Worm (Caenorhabditis elegans) whole organism, young adult: ENCODE results near the gene gtf-2E1.
A peak's percentile ranks its signal among the peaks of the same experiment; 100 is the strongest.

ENCODE experiments used
- B0019.2 ChIP-seq: fragments of 200-800 bp; sonication (Bioruptor generic); conservative IDR thresholded peaks from 2 replicates; pipeline ENCODE4 v1.3.6; 2022; ENCODE audit warnings: missing genetic modification reagents, missing genetic modification characterization, missing compliant biosample characterization
- F23B12.7 ChIP-seq: sonication (generic microtip); optimal IDR thresholded peaks from 2 replicates; lab custom pipeline; 2017; ENCODE audit warnings: missing genetic modification characterization, mild to moderate bottlenecking, missing compliant biosample characterization, antibody characterized with exemption, moderate library complexity; ENCODE audit not compliant: insufficient read depth
- K11D2.4 ChIP-seq: fragments of 200-800 bp; sonication (Bioruptor generic); IDR thresholded peaks from 2 replicates; pipeline ENCODE4 v1.3.6; 2022; ENCODE audit warnings: missing genetic modification reagents, missing genetic modification characterization, missing compliant biosample characterization
- K12H6.12 ChIP-seq: fragments of 200-800 bp; sonication (Bioruptor generic); optimal IDR thresholded peaks from 2 replicates; lab custom pipeline; 2018; ENCODE audit warnings: mild to moderate bottlenecking, missing genetic modification characterization, missing compliant biosample characterization
- ama-1 ChIP-seq, 3 experiments: fragments of 150-350 bp in 1 of 3; sonication (generic microtip) in 2 of 3; optimal IDR thresholded peaks; 2 replicates each; lab custom pipeline; 2014 to 2018; ENCODE audit warnings: missing biosample characterization in 2 of 3, missing genetic modification characterization in 2 of 3, missing genetic modification reagents in 2 of 3
- attf-3 ChIP-seq: fragments of 200-800 bp; sonication (Bioruptor generic); conservative IDR thresholded peaks from 2 replicates; pipeline ENCODE4 v1.3.6; 2022; ENCODE audit warnings: missing genetic modification reagents, missing genetic modification characterization, missing compliant biosample characterization
- lag-1 ChIP-seq: fragments of 200-800 bp; sonication (Bioruptor generic); IDR thresholded peaks from 2 replicates; pipeline ENCODE4 v1.3.6; 2022; ENCODE audit warnings: missing genetic modification reagents, missing genetic modification characterization, missing compliant biosample characterization
- madf-10 ChIP-seq: sonication (generic microtip); optimal IDR thresholded peaks from 2 replicates; lab custom pipeline; 2016; ENCODE audit warnings: mild to moderate bottlenecking, missing genetic modification characterization, missing compliant biosample characterization
- mel-28 ChIP-seq: sonication (generic microtip); optimal IDR thresholded peaks from 2 replicates; lab custom pipeline; 2016; ENCODE audit warnings: borderline replicate concordance, mild to moderate bottlenecking, missing genetic modification characterization, missing compliant biosample characterization
- mxl-1 ChIP-seq: sonication (generic microtip); optimal IDR thresholded peaks from 2 replicates; lab custom pipeline; 2016; ENCODE audit warnings: missing genetic modification characterization, missing compliant biosample characterization
- nfya-1 ChIP-seq: sonication (generic microtip); optimal IDR thresholded peaks from 2 replicates; lab custom pipeline; 2017; ENCODE audit warnings: antibody characterized with exemption, missing compliant biosample characterization, missing genetic modification characterization, borderline replicate concordance; ENCODE audit not compliant: insufficient read depth
- nhr-90 ChIP-seq: sonication (generic microtip); optimal IDR thresholded peaks from 2 replicates; lab custom pipeline; 2016; ENCODE audit warnings: missing genotype, mild to moderate bottlenecking, missing genetic modification characterization, missing compliant biosample characterization
- snpc-4 ChIP-seq, 5 experiments: fragments of 150-350 bp in 1 of 5; sonication (generic microtip) in 4 of 5; optimal IDR thresholded peaks; 2 replicates each; lab custom pipeline; 2014 to 2018; ENCODE audit warnings: missing genetic modification characterization in 5 of 5, missing biosample characterization in 3 of 5, antibody characterized with exemption in 2 of 5, mild to moderate bottlenecking in 2 of 5, missing compliant biosample characterization in 2 of 5, missing genotype in 2 of 5, moderate library complexity in 2 of 5, missing genetic modification reagents in 1 of 5

- TF ChIP-seq F23B12.7: no peak
- TF ChIP-seq attf-3 (GFP tag; lab: Robert Waterston, UW): no peak
- no peak for TF ChIP-seq ama-1 (optimal IDR thresholded peaks at IDR 0.05; lab: Kevin White, UChicago)
- TF ChIP-seq ama-1 (GFP tag; optimal IDR thresholded peaks at IDR 0.05; lab: Kevin White, UChicago): no peak
- no peak for TF ChIP-seq K12H6.12 (tag; lab: Kevin White, UChicago)
- TF ChIP-seq lag-1 (GFP tag; lab: Robert Waterston, UW): no peak
- TF ChIP-seq mxl-1 (tag; lab: Kevin White, UChicago): no peak
- no peak for TF ChIP-seq mel-28
- TF ChIP-seq B0019.2 (GFP tag; lab: Robert Waterston, UW): peak; percentile 66
- no peak for TF ChIP-seq madf-10 (tag; lab: Kevin White, UChicago)
- TF ChIP-seq nfya-1 (tag; lab: Kevin White, UChicago): no peak
- TF ChIP-seq K11D2.4 (GFP tag; lab: Robert Waterston, UW): no peak
- no peak for TF ChIP-seq nhr-90 (tag; lab: Kevin White, UChicago)
- TF ChIP-seq snpc-4 (GFP tag; optimal IDR thresholded peaks at IDR 0.05; lab: Kevin White, UChicago): peak; percentile 35
- TF ChIP-seq snpc-4 (tag; optimal IDR thresholded peaks at IDR 0.05; lab: Kevin White, UChicago): peak in 3 of 4 experiments; percentile 16 to 76 (median 71)
Measured at ce11 chrIV:17273602-17274110, 18.6 kb downstream of the gtf-2E1 start, which contains the start of gene gln-5.
